Fruit fly (Drosophila melanogaster): Measurements from ENCODE around the gene glo.

The glo gene

dm6 chr3R:11822266-11822665, 3.0 kb upstream of the glo start, which contains the start of gene Kyat (continued):
- TF ChIP-seq zfh1 (GFP tag; IDR thresholded peaks at IDR 0.05) (no peak), CG14667 (GFP tag; IDR thresholded peaks at IDR 0.05) (no peak), Dll (GFP tag; IDR thresholded peaks at IDR 0.05; ENCODE audit: partially characterized antibody) (peak; percentile 97), ftz-f1 (GFP tag; optimal IDR thresholded peaks at IDR 0.05) (peak; percentile 88), Scr (GFP tag; IDR thresholded peaks at IDR 0.05; ENCODE audit: partially characterized antibody) (peak; percentile 96), lola (GFP tag; optimal IDR thresholded peaks at IDR 0.05) (peak in 1 of 3 experiments; percentile 7), CG2120 (GFP tag; optimal IDR thresholded peaks at IDR 0.05) (peak; percentile 12), BEAF-32 (GFP tag; optimal IDR thresholded peaks at IDR 0.05) (peak; percentile 96), CG13296 (GFP tag; optimal IDR thresholded peaks at IDR 0.05) (no peak), pb (GFP tag; optimal IDR thresholded peaks at IDR 0.05) (no peak), CG10543 (GFP tag; optimal IDR thresholded peaks at IDR 0.05) (no peak), trem (tag; optimal IDR thresholded peaks at IDR 0.05) (peak; percentile 64), Nf-YC (tag; optimal IDR thresholded peaks at IDR 0.05) (no peak), CG13424 (tag; optimal IDR thresholded peaks at IDR 0.05) (no peak), bab2 (GFP tag; optimal IDR thresholded peaks at IDR 0.05) (no peak), Bgb (GFP tag; IDR thresholded peaks at IDR 0.05; ENCODE audit: partially characterized antibody) (peak; percentile 99), p53 (GFP tag; optimal IDR thresholded peaks at IDR 0.05) (no peak), sens (GFP tag) (peak; percentile 67), chinmo (GFP tag; IDR thresholded peaks at IDR 0.05; ENCODE audit: partially characterized antibody) (peak; percentile 98), nom (GFP tag; optimal IDR thresholded peaks at IDR 0.05) (no peak), dati (GFP tag; IDR thresholded peaks at IDR 0.05) (no peak), CG16779 (GFP tag; IDR thresholded peaks at IDR 0.05) (no peak), CG3726 (GFP tag; IDR thresholded peaks at IDR 0.05) (no peak), croc (GFP tag; conservative IDR thresholded peaks at IDR 0.05) (no peak), sug (tag; optimal IDR thresholded peaks at IDR 0.05) (peak; percentile 29), CG1603 (tag; optimal IDR thresholded peaks at IDR 0.05) (peak; percentile 78), CG5245 (GFP tag; optimal IDR thresholded peaks at IDR 0.05) (no peak), Hr3 (GFP tag; optimal IDR thresholded peaks at IDR 0.05) (peak; percentile 55), lbe (GFP tag; optimal IDR thresholded peaks at IDR 0.05) (peak; percentile 7), danr (GFP tag; IDR thresholded peaks at IDR 0.05) (no peak), dimm (GFP tag; IDR thresholded peaks at IDR 0.05) (no peak), vvl (GFP tag; IDR thresholded peaks at IDR 0.05) (0 out of 2 replicates have a peak, but pooled peaks have one; percentile 32), gfzf (GFP tag; optimal IDR thresholded peaks at IDR 0.05) (peak; percentile 27), crc (GFP tag; optimal IDR thresholded peaks at IDR 0.05) (no peak), CG12299 (tag; optimal IDR thresholded peaks at IDR 0.05) (no peak)

- peak; percentile 43 for TF ChIP-seq CG3995 (GFP tag; optimal IDR thresholded peaks at IDR 0.05)
- TF ChIP-seq Pdp1 (GFP tag; optimal IDR thresholded peaks at IDR 0.05), result peak in 1 of 2 experiments; percentile 88
- peak; percentile 41 for TF ChIP-seq cg (GFP tag; optimal IDR thresholded peaks at IDR 0.05)
- TF ChIP-seq mam (GFP tag; optimal IDR thresholded peaks at IDR 0.05), result no peak
Observed at dm6 chr3R:11821800-11822199, 2.6 kb upstream of the glo start.

DNA sequence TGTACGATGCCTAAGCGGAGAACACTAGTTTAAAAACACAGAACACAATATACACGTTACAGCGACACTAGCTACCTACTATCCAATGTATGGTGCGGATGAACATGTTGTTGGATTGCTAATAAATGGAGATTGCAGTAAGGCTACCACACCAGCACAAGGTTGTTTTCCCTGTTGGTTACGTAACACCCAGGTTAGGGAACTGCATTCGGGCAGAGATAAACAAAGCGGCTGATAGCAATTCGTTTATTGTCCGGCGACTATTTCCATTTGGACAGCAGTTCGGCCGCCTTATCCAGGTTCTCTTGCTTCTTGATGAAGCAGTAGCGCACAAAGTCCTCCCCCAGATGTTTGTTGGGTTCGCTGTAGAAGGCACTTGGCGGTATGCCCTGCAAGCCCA, 928 bp upstream of the glo start:
- TF ChIP-seq nerfin-1 (tag; optimal IDR thresholded peaks at IDR 0.05) (no peak), Pdp1 (GFP tag; optimal IDR thresholded peaks at IDR 0.05) (peak in 1 of 2 experiments; percentile 93)
